Fruit fly (Drosophila melanogaster) whole organism, embryonic: ENCODE measurements around the gene ph-d.

ENCODE experiments used
- B-H2 ChIP-seq: fragments of 200-800 bp; sonication (Bioruptor generic); optimal IDR thresholded peaks from 2 replicates; lab custom pipeline; 2018; ENCODE audit warnings: missing biosample characterization, mild to moderate bottlenecking, missing genetic modification characterization
- CG10366 ChIP-seq: fragments of 200-800 bp; sonication (Bioruptor generic); IDR thresholded peaks from 2 replicates; pipeline ENCODE4 v1.3.6; 2022; ENCODE audit warnings: missing biosample characterization, missing genetic modification characterization
- CG11723 ChIP-seq: fragments of 200-800 bp; sonication (Bioruptor generic); optimal IDR thresholded peaks from 2 replicates; lab custom pipeline; 2017; ENCODE audit warnings: missing biosample characterization, mild to moderate bottlenecking, missing genetic modification characterization
- CG12071 ChIP-seq: fragments of 200-800 bp; sonication (Bioruptor generic); optimal IDR thresholded peaks from 3 replicates; lab custom pipeline; 2018; ENCODE audit warnings: missing biosample characterization, mild to moderate bottlenecking, missing genetic modification characterization
- CG12236 ChIP-seq: fragments of 200-800 bp; sonication (Bioruptor generic); optimal IDR thresholded peaks from 2 replicates; lab custom pipeline; 2016; ENCODE audit warnings: missing biosample characterization, missing genetic modification characterization
- CG13123 ChIP-seq: fragments of 200-800 bp; sonication (Bioruptor generic); optimal IDR thresholded peaks from 2 replicates; lab custom pipeline; 2016; ENCODE audit warnings: missing biosample characterization, missing genetic modification characterization
- CG13287 ChIP-seq: fragments of 200-800 bp; sonication (Bioruptor generic); IDR thresholded peaks from 2 replicates; pipeline ENCODE4 v1.3.6; 2022; ENCODE audit warnings: missing biosample characterization, missing genetic modification characterization; ENCODE audit not compliant: partially characterized antibody
- CG17912 ChIP-seq: fragments of 200-800 bp; sonication (Bioruptor generic); optimal IDR thresholded peaks from 2 replicates; lab custom pipeline; 2018; ENCODE audit warnings: missing biosample characterization, mild to moderate bottlenecking, missing genetic modification characterization
- CG2116 ChIP-seq: fragments of 200-800 bp; sonication (Bioruptor generic); optimal IDR thresholded peaks from 3 replicates; lab custom pipeline; 2018; ENCODE audit warnings: missing biosample characterization, mild to moderate bottlenecking, missing genetic modification characterization
- CG30020 ChIP-seq: fragments of 200-800 bp; optimal IDR thresholded peaks from 2 replicates; lab custom pipeline; 2019; ENCODE audit warnings: missing biosample characterization, mild to moderate bottlenecking, missing genetic modification characterization, moderate library complexity
- CG9609 ChIP-seq: fragments of 200-800 bp; sonication (Bioruptor generic); optimal IDR thresholded peaks from 3 replicates; lab custom pipeline; 2016; ENCODE audit warnings: missing biosample characterization, missing genetic modification characterization
- CTCF ChIP-seq: fragments of 200-800 bp; sonication (Bioruptor generic); optimal IDR thresholded peaks from 2 replicates; lab custom pipeline; 2017; ENCODE audit warnings: missing biosample characterization, mild to moderate bottlenecking, missing genetic modification characterization, moderate library complexity
- Dll ChIP-seq: fragments of 200-800 bp; sonication (Bioruptor generic); IDR thresholded peaks from 4 replicates; pipeline ENCODE4 v1.3.6; 2022; ENCODE audit warnings: missing biosample characterization, missing genetic modification characterization; ENCODE audit not compliant: partially characterized antibody
- Doc3 ChIP-seq: fragments of 200-800 bp; sonication (Bioruptor generic); IDR thresholded peaks from 3 replicates; pipeline ENCODE4 v1.3.6; 2022; ENCODE audit warnings: missing biosample characterization, missing genetic modification characterization; ENCODE audit not compliant: partially characterized antibody
- E2f1 ChIP-seq: fragments of 200-800 bp; sonication (Bioruptor generic); IDR thresholded peaks from 2 replicates; pipeline ENCODE4 v1.3.6; 2022; ENCODE audit warnings: missing biosample characterization, missing genetic modification characterization
- GATAe ChIP-seq: fragments of 200-800 bp; sonication (Bioruptor generic); conservative IDR thresholded peaks from 2 replicates; pipeline ENCODE4 v1.3.6; 2022; ENCODE audit warnings: missing biosample characterization, missing genetic modification characterization
- Med ChIP-seq: fragments of 200-800 bp; sonication (Bioruptor generic); peaks from one replicate; lab custom pipeline; 2016; ENCODE audit warnings: missing biosample characterization, missing genetic modification characterization, mild to moderate bottlenecking, inconsistent platforms, moderate library complexity
- Myb ChIP-seq: fragments of 200-800 bp; sonication (Bioruptor generic); optimal IDR thresholded peaks from 2 replicates; lab custom pipeline; 2016; ENCODE audit warnings: missing biosample characterization, missing genetic modification characterization
- NC2β ChIP-seq: fragments of 200-800 bp; sonication (Bioruptor generic); optimal IDR thresholded peaks from 2 replicates; lab custom pipeline; 2016; ENCODE audit warnings: missing biosample characterization, missing genetic modification characterization
- Neu2 ChIP-seq: fragments of 200-800 bp; sonication (Bioruptor generic); optimal IDR thresholded peaks from 3 replicates; lab custom pipeline; 2016; ENCODE audit warnings: missing biosample characterization, missing genetic modification characterization, borderline replicate concordance
- Pdp1 ChIP-seq, 2 experiments: fragments of 200-800 bp; sonication (Bioruptor generic); optimal IDR thresholded peaks; 3 replicates each; lab custom pipeline; 2016; ENCODE audit warnings: missing biosample characterization in 2 of 2, missing genetic modification characterization in 2 of 2, mild to moderate bottlenecking in 1 of 2, moderate library complexity in 1 of 2
- bbx ChIP-seq: fragments of 200-800 bp; sonication (Bioruptor generic); IDR thresholded peaks from 2 replicates; pipeline ENCODE4 v1.3.6; 2022; ENCODE audit warnings: missing biosample characterization, missing genetic modification characterization; ENCODE audit not compliant: partially characterized antibody
- cad ChIP-seq: fragments of >200 bp; optimal IDR thresholded peaks from 2 replicates; lab custom pipeline; 2017; ENCODE audit warnings: missing biosample characterization, missing genetic modification characterization
- croc ChIP-seq: fragments of 200-800 bp; sonication (Bioruptor generic); conservative IDR thresholded peaks from 3 replicates; pipeline ENCODE4 v1.3.6; 2022; ENCODE audit warnings: missing biosample characterization, missing genetic modification characterization
- dati ChIP-seq: fragments of 200-800 bp; sonication (Bioruptor generic); IDR thresholded peaks from 2 replicates; pipeline ENCODE4 v1.3.6; 2022; ENCODE audit warnings: missing biosample characterization, missing genetic modification characterization
- dmrt99B ChIP-seq: fragments of 200-800 bp; sonication (Bioruptor generic); optimal IDR thresholded peaks from 2 replicates; lab custom pipeline; 2018; ENCODE audit warnings: missing biosample characterization, mild to moderate bottlenecking, missing genetic modification characterization, moderate library complexity
- ems ChIP-seq: fragments of 200-800 bp; sonication (Bioruptor generic); optimal IDR thresholded peaks from 3 replicates; lab custom pipeline; 2016; ENCODE audit warnings: missing biosample characterization, missing genetic modification characterization
- fd3F ChIP-seq: fragments of 200-800 bp; sonication (Bioruptor generic); optimal IDR thresholded peaks from 2 replicates; lab custom pipeline; 2018; ENCODE audit warnings: missing biosample characterization, mild to moderate bottlenecking, missing genetic modification characterization, moderate library complexity
- gem ChIP-seq: fragments of 200-800 bp; sonication (Bioruptor generic); optimal IDR thresholded peaks from 2 replicates; lab custom pipeline; 2019; ENCODE audit warnings: missing biosample characterization, mild to moderate bottlenecking, missing genetic modification characterization, moderate library complexity
- h ChIP-seq: fragments of >200 bp; optimal IDR thresholded peaks from 2 replicates; lab custom pipeline; 2017
- knrl ChIP-seq: fragments of 200-800 bp; sonication (Bioruptor generic); IDR thresholded peaks from 3 replicates; pipeline ENCODE4 v1.3.6; 2022; ENCODE audit warnings: missing biosample characterization, missing genetic modification characterization; ENCODE audit not compliant: partially characterized antibody
- lmd ChIP-seq: fragments of 200-800 bp; sonication (Bioruptor generic); IDR thresholded peaks from 2 replicates; pipeline ENCODE4 v1.3.6; 2022; ENCODE audit warnings: missing biosample characterization, missing genetic modification characterization
- nerfin-1 ChIP-seq: fragments of 200-800 bp; sonication (Bioruptor generic); optimal IDR thresholded peaks from 3 replicates; lab custom pipeline; 2019; ENCODE audit warnings: missing biosample characterization, mild to moderate bottlenecking, missing genetic modification characterization, moderate library complexity
- nom ChIP-seq: fragments of 200-800 bp; sonication (Bioruptor generic); optimal IDR thresholded peaks from 2 replicates; lab custom pipeline; 2017; ENCODE audit warnings: missing biosample characterization, missing genetic modification characterization, mild to moderate bottlenecking, moderate library complexity, missing genetic modification reagents
- phol ChIP-seq: fragments of 200-800 bp; sonication (Bioruptor generic); optimal IDR thresholded peaks from 3 replicates; lab custom pipeline; 2018; ENCODE audit warnings: missing biosample characterization, mild to moderate bottlenecking, missing genetic modification characterization, moderate library complexity
- pnt ChIP-seq: fragments of 200-800 bp; sonication (Bioruptor generic); optimal IDR thresholded peaks from 3 replicates; lab custom pipeline; 2016; ENCODE audit warnings: missing biosample characterization, missing genetic modification characterization
- sim ChIP-seq: fragments of 200-800 bp; sonication (Bioruptor generic); IDR thresholded peaks from 2 replicates; pipeline ENCODE4 v1.3.6; 2022; ENCODE audit warnings: missing biosample characterization, missing genetic modification characterization
- tio ChIP-seq: fragments of 200-800 bp; sonication (Bioruptor generic); optimal IDR thresholded peaks from 2 replicates; lab custom pipeline; 2017; ENCODE audit warnings: missing biosample characterization, missing genetic modification characterization, inconsistent platforms
- ttk ChIP-seq: fragments of 200-800 bp; sonication (Bioruptor generic); IDR thresholded peaks from 2 replicates; pipeline ENCODE4 v2.1.2; 2022; ENCODE audit warnings: missing biosample characterization, missing genetic modification characterization
- unpg ChIP-seq: fragments of 200-800 bp; sonication (Bioruptor generic); optimal IDR thresholded peaks from 3 replicates; lab custom pipeline; 2018; ENCODE audit warnings: missing biosample characterization, mild to moderate bottlenecking, missing genetic modification characterization, moderate library complexity
- z ChIP-seq: fragments of 200-800 bp; sonication (Bioruptor generic); IDR thresholded peaks from 3 replicates; pipeline ENCODE4 v1.3.6; 2022; ENCODE audit warnings: missing biosample characterization, missing genetic modification characterization

Gene ph-d

DNA sequence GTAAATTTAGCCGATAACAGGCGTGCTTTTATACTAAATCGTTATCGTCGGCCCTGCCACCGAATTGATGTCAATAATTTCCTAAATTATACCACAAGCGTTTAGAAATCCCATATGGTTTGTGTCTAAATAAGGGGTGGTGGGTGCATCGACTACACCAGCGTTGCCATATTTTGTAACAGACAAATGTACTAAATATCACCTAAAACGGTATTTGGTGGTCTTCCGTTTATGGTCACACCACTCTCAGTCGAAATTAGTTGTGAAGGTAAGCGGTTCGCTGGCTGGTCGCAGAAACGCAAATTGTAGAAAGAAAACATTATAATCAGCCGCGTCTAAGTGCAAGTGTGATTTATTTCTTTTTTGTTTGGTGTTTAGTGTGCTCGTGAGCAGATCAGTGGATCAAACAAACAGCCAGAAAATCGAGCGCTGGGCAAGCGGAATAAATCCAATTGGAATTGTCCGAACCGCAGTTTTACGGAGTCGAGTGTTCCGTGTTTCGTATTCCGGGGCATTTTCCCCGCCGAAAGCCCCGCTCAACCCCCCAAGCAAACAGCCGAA lies 42.6 kb downstream of the ph-d start, which contains the start of the genes CG16903 and Unc-76 (continued):
- TF ChIP-seq B-H2 (GFP tag; lab: Kevin White, UChicago) (peak; percentile 81), CG13287 (peak; percentile 67), Dll (GFP tag; lab: Robert Waterston, UW) (peak; percentile 40; the same call in 2 of the 4 replicates), Med (GFP tag; lab: Kevin White, UChicago) (peak; percentile 95), CG11723 (GFP tag; lab: Kevin White, UChicago) (peak; percentile 39), CG2116 (GFP tag; lab: Kevin White, UChicago) (peak; percentile 97), nerfin-1 (tag; lab: Kevin White, UChicago) (peak; percentile 47), unpg (GFP tag; lab: Kevin White, UChicago) (peak; percentile 36), ttk (peak; percentile 22; the same call in 1 of the 2 replicates), gem (tag; lab: Kevin White, UChicago) (no peak), CG9609 (GFP tag; lab: Kevin White, UChicago) (peak; percentile 35), z (GFP tag; lab: Robert Waterston, UW) (no peak; the same call in 2 of the 3 replicates), h (lab: Kevin White, UChicago) (no peak), CG13123 (GFP tag; lab: Kevin White, UChicago) (no peak), ems (GFP tag; lab: Kevin White, UChicago) (no peak), GATAe (GFP tag; lab: Robert Waterston, UW) (no peak), dati (GFP tag; lab: Robert Waterston, UW) (no peak), Neu2 (GFP tag; lab: Kevin White, UChicago) (no peak), cad (GFP tag; lab: Kevin White, UChicago) (no peak), nom (peak; percentile 69), croc (GFP tag; lab: Robert Waterston, UW) (no peak), knrl (peak; percentile 58; the same call in 1 of the 3 replicates), CG30020 (tag; lab: Kevin White, UChicago) (peak; percentile 15), E2f1 (GFP tag; lab: Robert Waterston, UW) (no peak), CG17912 (GFP tag; lab: Kevin White, UChicago) (peak; percentile 9), CG12236 (GFP tag; lab: Kevin White, UChicago) (no peak), NC2β (peak; percentile 41), pnt (GFP tag; lab: Kevin White, UChicago) (peak; percentile 0), sim (GFP tag; lab: Robert Waterston, UW) (no peak), phol (tag; lab: Kevin White, UChicago) (peak; percentile 71), fd3F (GFP tag; lab: Kevin White, UChicago) (no peak), Doc3 (no peak; the same call in 2 of the 3 replicates), CG12071 (GFP tag; lab: Kevin White, UChicago) (peak; percentile 53), CG10366 (no peak), Pdp1 (GFP tag; optimal IDR thresholded peaks at IDR 0.05; lab: Kevin White, UChicago) (peak in 1 of 2 experiments; percentile 68), lmd (no peak), Myb (GFP tag; lab: Kevin White, UChicago) (peak; percentile 82), dmrt99B (tag; lab: Kevin White, UChicago) (peak; percentile 7), CTCF (GFP tag; lab: Kevin White, UChicago) (peak; percentile 42), tio (GFP tag; lab: Kevin White, UChicago) (no peak), bbx (peak; percentile 29; the same call in 1 of the 2 replicates)
- TF ChIP-seq, all 482 proteins: peak for 235
